Worm (Caenorhabditis elegans) whole organism, young adult: ENCODE results near the gene F19B6.1.

Source experiments
- F33H1.4 ChIP-seq: fragments of 200-800 bp; sonication (Bioruptor generic); IDR thresholded peaks from 2 replicates; pipeline ENCODE4 v1.3.6; 2022; ENCODE audit warnings: missing genetic modification reagents, missing genetic modification characterization, missing compliant biosample characterization
- Y67H2A.10 ChIP-seq: fragments of 200-800 bp; sonication (Bioruptor generic); conservative IDR thresholded peaks from 2 replicates; pipeline ENCODE4 v1.3.6; 2022; ENCODE audit warnings: missing genetic modification reagents, missing genetic modification characterization, missing compliant biosample characterization

The F19B6.1 gene

ce11 chrIV:12282157-12282789 is 53.6 kb downstream of the F19B6.1 start, which contains the start of the genes C42C1.12 and C42C1.19:
TSS of gene C42C1.12 (minus strand) at chrIV:12282207.
TSS of gene C42C1.19 (plus strand) at chrIV:12282739.
- TF ChIP-seq F33H1.4 (0 out of 2 replicates have a peak, but pooled peaks have one; percentile 24), Y67H2A.10 (GFP tag; lab: Robert Waterston, UW) (no peak)
